Worm (Caenorhabditis elegans): Measurements from ENCODE around the gene T18D3.6.

DNA sequence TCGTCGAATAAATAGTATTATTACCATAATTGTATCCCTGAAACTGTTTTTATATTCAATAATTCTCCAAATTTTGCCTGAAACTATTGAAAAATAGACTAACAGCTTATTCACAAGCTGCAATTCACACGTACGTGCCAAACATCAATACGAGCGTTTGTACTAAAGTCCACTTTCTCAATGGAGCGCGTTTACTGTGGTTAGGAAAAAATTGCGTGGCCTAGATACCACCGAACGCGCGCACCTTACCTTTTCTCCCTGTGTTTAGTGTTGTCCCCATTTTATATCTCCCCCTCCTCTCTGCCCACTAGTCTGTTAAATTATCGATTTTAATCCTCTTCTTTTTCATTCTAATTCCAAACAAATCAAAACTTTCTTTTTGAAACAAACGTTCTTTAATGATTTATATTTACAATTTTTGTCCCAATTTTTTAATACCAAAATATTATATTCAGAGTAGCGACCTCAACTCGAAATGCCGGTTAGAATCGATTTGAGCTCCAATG lies 4.7 kb downstream of the T18D3.6 start, which contains the start of the genes T18D3.9 and T18D3.1:
- TF ChIP-seq ama-1 (optimal IDR thresholded peaks at IDR 0.05) (peak; percentile 17), fos-1 (tag; optimal IDR thresholded peaks at IDR 0.05) (no peak), jun-1 (tag; optimal IDR thresholded peaks at IDR 0.05) (no peak), mep-1 (tag; optimal IDR thresholded peaks at IDR 0.05) (peak; percentile 79), mdl-1 (tag; optimal IDR thresholded peaks at IDR 0.05) (no peak), nhr-102 (tag; optimal IDR thresholded peaks at IDR 0.05) (no peak), nhr-76 (tag; optimal IDR thresholded peaks at IDR 0.05) (no peak), aly-2 (tag; optimal IDR thresholded peaks at IDR 0.05) (no peak)

Data from whole organism, L4 larva.